Worm (Caenorhabditis elegans): Measurements from ENCODE around the gene W10D9.3.

The W10D9.3 gene

ce11 chrII:475312-475711 is 14.6 kb upstream of the W10D9.3 start:
- TF ChIP-seq tbx-11 (GFP tag; IDR thresholded peaks at IDR 0.05) (no peak), B0310.2 (tag; optimal IDR thresholded peaks at IDR 0.05) (no peak), hnd-1 (tag; optimal IDR thresholded peaks at IDR 0.05) (no peak), ceh-36 (tag; optimal IDR thresholded peaks at IDR 0.05) (no peak), pes-1 (GFP tag; IDR thresholded peaks at IDR 0.05) (no peak), sea-1 (GFP tag; conservative IDR thresholded peaks at IDR 0.05) (no peak), ets-7 (tag; optimal IDR thresholded peaks at IDR 0.05) (no peak), aly-1 (tag; optimal IDR thresholded peaks at IDR 0.05) (no peak), F13C5.2 (tag; optimal IDR thresholded peaks at IDR 0.05) (no peak), tra-4 (tag; optimal IDR thresholded peaks at IDR 0.05) (no peak), hmbx-1 (tag; optimal IDR thresholded peaks at IDR 0.05) (no peak), ceh-13 (GFP tag; optimal IDR thresholded peaks at IDR 0.05) (no peak)

- TF ChIP-seq aly-1 (tag; optimal IDR thresholded peaks at IDR 0.05) (no peak), tra-4 (tag; optimal IDR thresholded peaks at IDR 0.05) (no peak), flt-1 (GFP tag; IDR thresholded peaks at IDR 0.05) (no peak), tbx-37 (GFP tag; conservative IDR thresholded peaks at IDR 0.05) (no peak), hmg-4 (GFP tag; optimal IDR thresholded peaks at IDR 0.05) (no peak), B0310.2 (tag; optimal IDR thresholded peaks at IDR 0.05) (no peak), ceh-36 (tag; optimal IDR thresholded peaks at IDR 0.05) (no peak), pes-1 (GFP tag; IDR thresholded peaks at IDR 0.05) (no peak), sea-1 (GFP tag; conservative IDR thresholded peaks at IDR 0.05) (no peak), F13C5.2 (tag; optimal IDR thresholded peaks at IDR 0.05) (no peak), scrt-1 (GFP tag; IDR thresholded peaks at IDR 0.05) (no peak), hnd-1 (tag; optimal IDR thresholded peaks at IDR 0.05) (no peak), ama-1 (optimal IDR thresholded peaks at IDR 0.05) (no peak), hmbx-1 (tag; optimal IDR thresholded peaks at IDR 0.05) (no peak), tbx-11 (GFP tag; IDR thresholded peaks at IDR 0.05) (no peak), ets-7 (tag; optimal IDR thresholded peaks at IDR 0.05) (no peak), ceh-13 (GFP tag; optimal IDR thresholded peaks at IDR 0.05) (no peak)
These were observed 12.5 kb upstream of the W10D9.3 start, which contains the start of gene W07E6.5 for ce11 chrII:473203-473602. TSS of gene W07E6.5 (plus strand) at chrII:473503.

- TF ChIP-seq scrt-1 (GFP tag; IDR thresholded peaks at IDR 0.05) (no peak), ets-7 (tag; optimal IDR thresholded peaks at IDR 0.05) (no peak), pes-1 (GFP tag; IDR thresholded peaks at IDR 0.05) (no peak), B0310.2 (tag; optimal IDR thresholded peaks at IDR 0.05) (no peak), ceh-13 (GFP tag; optimal IDR thresholded peaks at IDR 0.05) (no peak), hmbx-1 (tag; optimal IDR thresholded peaks at IDR 0.05) (no peak), flt-1 (GFP tag; IDR thresholded peaks at IDR 0.05) (no peak), hmg-4 (GFP tag; optimal IDR thresholded peaks at IDR 0.05) (no peak), F13C5.2 (tag; optimal IDR thresholded peaks at IDR 0.05) (no peak), tbx-37 (GFP tag; conservative IDR thresholded peaks at IDR 0.05) (no peak), tra-4 (tag; optimal IDR thresholded peaks at IDR 0.05) (no peak), tbx-11 (GFP tag; IDR thresholded peaks at IDR 0.05) (no peak), sea-1 (GFP tag; conservative IDR thresholded peaks at IDR 0.05) (no peak), aly-1 (tag; optimal IDR thresholded peaks at IDR 0.05) (no peak), hnd-1 (tag; optimal IDR thresholded peaks at IDR 0.05) (no peak), ceh-36 (tag; optimal IDR thresholded peaks at IDR 0.05) (no peak)
These were observed 9.6 kb upstream of the W10D9.3 start, which contains the start of gene tomm-22 for ce11 chrII:470375-470774. TSS of gene tomm-22 (minus strand) at chrII:470475.

- TF ChIP-seq F13C5.2 (tag; optimal IDR thresholded peaks at IDR 0.05) (no peak), hmbx-1 (tag; optimal IDR thresholded peaks at IDR 0.05) (no peak), scrt-1 (GFP tag; IDR thresholded peaks at IDR 0.05) (no peak), ets-7 (tag; optimal IDR thresholded peaks at IDR 0.05) (no peak), tra-4 (tag; optimal IDR thresholded peaks at IDR 0.05) (no peak), hnd-1 (tag; optimal IDR thresholded peaks at IDR 0.05) (no peak), ama-1 (optimal IDR thresholded peaks at IDR 0.05) (no peak), ceh-13 (GFP tag; optimal IDR thresholded peaks at IDR 0.05) (no peak), flt-1 (GFP tag; IDR thresholded peaks at IDR 0.05) (no peak), tbx-11 (GFP tag; IDR thresholded peaks at IDR 0.05) (no peak), ceh-36 (tag; optimal IDR thresholded peaks at IDR 0.05) (no peak), pes-1 (GFP tag; IDR thresholded peaks at IDR 0.05) (no peak), hmg-4 (GFP tag; optimal IDR thresholded peaks at IDR 0.05) (no peak), B0310.2 (tag; optimal IDR thresholded peaks at IDR 0.05) (no peak), aly-1 (tag; optimal IDR thresholded peaks at IDR 0.05) (no peak), sea-1 (GFP tag; conservative IDR thresholded peaks at IDR 0.05) (no peak), tbx-37 (GFP tag; conservative IDR thresholded peaks at IDR 0.05) (no peak)
These were observed 6.5 kb upstream of the W10D9.3 start, which contains the start of gene nfyb-1 for ce11 chrII:467265-467664. TSS of gene nfyb-1 (minus strand) at chrII:467365.

- no peak for TF ChIP-seq tbx-37 (GFP tag; conservative IDR thresholded peaks at IDR 0.05)
- TF ChIP-seq hmbx-1 (tag; optimal IDR thresholded peaks at IDR 0.05): no peak
- TF ChIP-seq ama-1 (optimal IDR thresholded peaks at IDR 0.05): no peak
- TF ChIP-seq scrt-1 (GFP tag; IDR thresholded peaks at IDR 0.05): no peak
- no peak for TF ChIP-seq B0310.2 (tag; optimal IDR thresholded peaks at IDR 0.05)
- no peak for TF ChIP-seq hmg-4 (GFP tag; optimal IDR thresholded peaks at IDR 0.05)
- no peak for TF ChIP-seq pes-1 (GFP tag; IDR thresholded peaks at IDR 0.05)
- no peak for TF ChIP-seq sea-1 (GFP tag; conservative IDR thresholded peaks at IDR 0.05)
- TF ChIP-seq flt-1 (GFP tag; IDR thresholded peaks at IDR 0.05): no peak
- TF ChIP-seq F13C5.2 (tag; optimal IDR thresholded peaks at IDR 0.05): no peak
- no peak for TF ChIP-seq ets-7 (tag; optimal IDR thresholded peaks at IDR 0.05)
- no peak for TF ChIP-seq ceh-13 (GFP tag; optimal IDR thresholded peaks at IDR 0.05)
- TF ChIP-seq hnd-1 (tag; optimal IDR thresholded peaks at IDR 0.05): no peak
- no peak for TF ChIP-seq tra-4 (tag; optimal IDR thresholded peaks at IDR 0.05)
- TF ChIP-seq aly-1 (tag; optimal IDR thresholded peaks at IDR 0.05): no peak
- no peak for TF ChIP-seq tbx-11 (GFP tag; IDR thresholded peaks at IDR 0.05)
- TF ChIP-seq ceh-36 (tag; optimal IDR thresholded peaks at IDR 0.05): no peak
These were observed 562 bp upstream of the W10D9.3 start for ce11 chrII:461297-461696.

- TF ChIP-seq ama-1 (optimal IDR thresholded peaks at IDR 0.05) (no peak), B0310.2 (tag; optimal IDR thresholded peaks at IDR 0.05) (no peak), hnd-1 (tag; optimal IDR thresholded peaks at IDR 0.05) (no peak), aly-1 (tag; optimal IDR thresholded peaks at IDR 0.05) (no peak), hmbx-1 (tag; optimal IDR thresholded peaks at IDR 0.05) (no peak), sea-1 (GFP tag; conservative IDR thresholded peaks at IDR 0.05) (no peak), ceh-13 (GFP tag; optimal IDR thresholded peaks at IDR 0.05) (no peak), scrt-1 (GFP tag; IDR thresholded peaks at IDR 0.05) (no peak), flt-1 (GFP tag; IDR thresholded peaks at IDR 0.05) (no peak), pes-1 (GFP tag; IDR thresholded peaks at IDR 0.05) (no peak), F13C5.2 (tag; optimal IDR thresholded peaks at IDR 0.05) (no peak), hmg-4 (GFP tag; optimal IDR thresholded peaks at IDR 0.05) (no peak), tbx-37 (GFP tag; conservative IDR thresholded peaks at IDR 0.05) (no peak), tbx-11 (GFP tag; IDR thresholded peaks at IDR 0.05) (no peak), ceh-36 (tag; optimal IDR thresholded peaks at IDR 0.05) (no peak), ets-7 (tag; optimal IDR thresholded peaks at IDR 0.05) (no peak), tra-4 (tag; optimal IDR thresholded peaks at IDR 0.05) (no peak)
These were observed 2.9 kb downstream of the W10D9.3 start, which contains the start of gene gvd-1 for ce11 chrII:457790-458189. TSS of gene gvd-1 (minus strand) at chrII:457890.
